Fruit fly (Drosophila melanogaster): ENCODE data around the gene exex.

dm6 chr3L:7904560-7904959, 43.4 kb upstream of the exex start:
- TF ChIP-seq EcR (GFP tag; optimal IDR thresholded peaks at IDR 0.05) = no peak
- TF ChIP-seq D1 (tag; optimal IDR thresholded peaks at IDR 0.05) = no peak
- no peak for TF ChIP-seq Pif1B (GFP tag; optimal IDR thresholded peaks at IDR 0.05)
- TF ChIP-seq CG12605 (GFP tag; IDR thresholded peaks at IDR 0.05) = no peak
- no peak for TF ChIP-seq fd96Ca (GFP tag; IDR thresholded peaks at IDR 0.05)
- no peak for TF ChIP-seq CG17806 (tag; optimal IDR thresholded peaks at IDR 0.05)
- TF ChIP-seq rn (GFP tag; IDR thresholded peaks at IDR 0.05) = no peak
- no peak for TF ChIP-seq CG9948 (tag; optimal IDR thresholded peaks at IDR 0.05)
- TF ChIP-seq Pif1A (GFP tag; optimal IDR thresholded peaks at IDR 0.05) = no peak
